Worm (Caenorhabditis elegans): ENCODE results near the gene egl-5.

egl-5 gene

ce11 chrIII:7854494-7855184, 40.5 kb downstream of the egl-5 start, which contains the start of gene rpl-35 (continued):
- TF ChIP-seq ets-4 (GFP tag; optimal IDR thresholded peaks at IDR 0.05): peak; percentile 99
- peak; percentile 77 for TF ChIP-seq nhr-27 (tag; optimal IDR thresholded peaks at IDR 0.05)
- peak; percentile 98 for TF ChIP-seq snpc-3.4 (tag; optimal IDR thresholded peaks at IDR 0.05)
- TF ChIP-seq repo-1 (tag; optimal IDR thresholded peaks at IDR 0.05): peak; percentile 99
- TF ChIP-seq ztf-18 (tag; optimal IDR thresholded peaks at IDR 0.05): peak; percentile 92
- TF ChIP-seq T07F8.4 (tag; optimal IDR thresholded peaks at IDR 0.05): peak; percentile 91
- peak; percentile 96 for TF ChIP-seq hmg-20 (GFP tag; IDR thresholded peaks at IDR 0.05)
- TF ChIP-seq nfyb-1 (GFP tag; IDR thresholded peaks at IDR 0.05): peak; percentile 99
- peak; percentile 85 for TF ChIP-seq egrh-3 (GFP tag; IDR thresholded peaks at IDR 0.05)
- TF ChIP-seq tbp1 (GFP tag; optimal IDR thresholded peaks at IDR 0.05): peak; percentile 83
- TF ChIP-seq ceh-40 (GFP tag; IDR thresholded peaks at IDR 0.05): peak; percentile 93; the same call in 1 of the 2 replicates
- TF ChIP-seq Y53F4B.3 (GFP tag; IDR thresholded peaks at IDR 0.05): peak; percentile 94
- TF ChIP-seq nfya-1 (tag; optimal IDR thresholded peaks at IDR 0.05; ENCODE audit: borderline replicate concordance, insufficient read depth): no peak
- TF ChIP-seq tbx-9 (tag; optimal IDR thresholded peaks at IDR 0.05; ENCODE audit: borderline replicate concordance): peak; percentile 48
- TF ChIP-seq F57C9.4 (tag; optimal IDR thresholded peaks at IDR 0.05): peak; percentile 84
- peak; percentile 99 for TF ChIP-seq lir-1 (GFP tag; conservative IDR thresholded peaks at IDR 0.05)
- peak; percentile 10 for TF ChIP-seq ama-1 (optimal IDR thresholded peaks at IDR 0.05)
- TF ChIP-seq ama-1 (GFP tag; optimal IDR thresholded peaks at IDR 0.05): peak; percentile 62 to 79
- TF ChIP-seq F10E7.11 (tag; optimal IDR thresholded peaks at IDR 0.05): peak; percentile 89
- TF ChIP-seq F33H1.4 (GFP tag; IDR thresholded peaks at IDR 0.05): peak; percentile 96
- TF ChIP-seq nfya-2 (GFP tag; IDR thresholded peaks at IDR 0.05): peak; percentile 96
- TF ChIP-seq attf-6 (GFP tag; IDR thresholded peaks at IDR 0.05): peak; percentile 90
- peak; percentile 94 for TF ChIP-seq F22D6.2 (tag; optimal IDR thresholded peaks at IDR 0.05)
- TF ChIP-seq F37B4.10 (GFP tag; IDR thresholded peaks at IDR 0.05): peak; percentile 96
- TF ChIP-seq F39B2.1 (GFP tag; IDR thresholded peaks at IDR 0.05): peak; percentile 95
- peak; percentile 95 for TF ChIP-seq hrde-1 (tag; optimal IDR thresholded peaks at IDR 0.05; ENCODE audit: borderline replicate concordance)
- no peak; the same call in 1 of the 2 replicates for TF ChIP-seq zfh-2 (GFP tag; conservative IDR thresholded peaks at IDR 0.05)
- 0 out of 2 replicates have a peak, but pooled peaks have one; percentile 86 for TF ChIP-seq lag-1 (GFP tag; IDR thresholded peaks at IDR 0.05)
- TF ChIP-seq nhr-120 (GFP tag; IDR thresholded peaks at IDR 0.05): peak; percentile 97
- peak; percentile 100 for TF ChIP-seq dox-1 (GFP tag; IDR thresholded peaks at IDR 0.05)
- peak; percentile 75 for TF ChIP-seq mes-4 (tag; optimal IDR thresholded peaks at IDR 0.05)
- TF ChIP-seq mcd-1 (GFP tag; IDR thresholded peaks at IDR 0.05): peak; percentile 99
- peak; percentile 97 for TF ChIP-seq lsl-1 (GFP tag; optimal IDR thresholded peaks at IDR 0.05)

- no peak for TF ChIP-seq rpc-1 (optimal IDR thresholded peaks at IDR 0.05)
- TF ChIP-seq rpc-1 (tag; optimal IDR thresholded peaks at IDR 0.05): no peak
- no peak for TF ChIP-seq egl-18 (GFP tag; IDR thresholded peaks at IDR 0.05)
- no peak for TF ChIP-seq ceh-27 (GFP tag; optimal IDR thresholded peaks at IDR 0.05)
- TF ChIP-seq lag-1 (GFP tag; IDR thresholded peaks at IDR 0.05): no peak
- TF ChIP-seq sptf-2 (GFP tag; optimal IDR thresholded peaks at IDR 0.05): no peak
- TF ChIP-seq aptf-3 (GFP tag; IDR thresholded peaks at IDR 0.05): no peak
- peak; percentile 14 for TF ChIP-seq efl-1 (GFP tag; optimal IDR thresholded peaks at IDR 0.05)
- no peak for TF ChIP-seq hlh-26 (GFP tag; conservative IDR thresholded peaks at IDR 0.05)
- no peak for TF ChIP-seq unc-130 (GFP tag; optimal IDR thresholded peaks at IDR 0.05)
- TF ChIP-seq nhr-80 (tag; optimal IDR thresholded peaks at IDR 0.05): no peak
- TF ChIP-seq ztf-28 (GFP tag; IDR thresholded peaks at IDR 0.05): no peak
- TF ChIP-seq F49E8.2 (tag; optimal IDR thresholded peaks at IDR 0.05; ENCODE audit: insufficient read depth): peak; percentile 82
- no peak for TF ChIP-seq ceh-79 (tag; optimal IDR thresholded peaks at IDR 0.05)
- no peak for TF ChIP-seq lsy-27 (tag; optimal IDR thresholded peaks at IDR 0.05; ENCODE audit: borderline replicate concordance, insufficient read depth)
- peak; percentile 69; the same call in 1 of the 2 replicates for TF ChIP-seq Y95B8A.8 (GFP tag; IDR thresholded peaks at IDR 0.05)
- TF ChIP-seq lin-35 (GFP tag; optimal IDR thresholded peaks at IDR 0.05): peak in 1 of 3 experiments; percentile 22
- no peak for TF ChIP-seq T26A5.8 (tag; optimal IDR thresholded peaks at IDR 0.05)
These were observed 41.3 kb downstream of the egl-5 start for ce11 chrIII:7855468-7855867.

Data from whole organism, young adult.